Worm (Caenorhabditis elegans) whole organism, late embryonic: ENCODE measurements around the gene tftc-1.

ENCODE experiments used
- F13H6.1 ChIP-seq: sonication (generic microtip); optimal IDR thresholded peaks from 2 replicates; lab custom pipeline; 2016; ENCODE audit warnings: missing genetic modification characterization, missing compliant biosample characterization
- K09A11.1 ChIP-seq: sonication (generic microtip); optimal IDR thresholded peaks from 2 replicates; lab custom pipeline; 2017; ENCODE audit warnings: antibody characterized with exemption, mild to moderate bottlenecking, missing genetic modification characterization, missing compliant biosample characterization; ENCODE audit not compliant: insufficient read depth
- T23F11.4 ChIP-seq: fragments of 200-800 bp; sonication (Bioruptor generic); optimal IDR thresholded peaks from 2 replicates; lab custom pipeline; 2018; ENCODE audit warnings: mild to moderate bottlenecking, missing genetic modification characterization, missing compliant biosample characterization
- Y22D7AL.16 ChIP-seq: sonication (generic microtip); optimal IDR thresholded peaks from 2 replicates; lab custom pipeline; 2016; ENCODE audit warnings: missing genetic modification characterization, missing compliant biosample characterization
- ahr-1 ChIP-seq: sonication (generic microtip); optimal IDR thresholded peaks from 2 replicates; lab custom pipeline; 2016; ENCODE audit warnings: missing genetic modification characterization, missing compliant biosample characterization
- ama-1 ChIP-seq: fragments of 150-350 bp; optimal IDR thresholded peaks from 2 replicates; lab custom pipeline; 2014
- ceh-14 ChIP-seq: sonication (generic microtip); optimal IDR thresholded peaks from 2 replicates; lab custom pipeline; 2016; ENCODE audit warnings: missing genotype, missing genetic modification characterization, missing compliant biosample characterization
- ceh-18 ChIP-seq: sonication (generic microtip); optimal IDR thresholded peaks from 2 replicates; lab custom pipeline; 2016; ENCODE audit warnings: missing genetic modification characterization, missing compliant biosample characterization
- ceh-2 ChIP-seq: sonication (generic microtip); optimal IDR thresholded peaks from 2 replicates; lab custom pipeline; 2016; ENCODE audit warnings: missing genotype, missing genetic modification characterization, missing compliant biosample characterization
- ceh-22 ChIP-seq: sonication (generic microtip); optimal IDR thresholded peaks from 2 replicates; lab custom pipeline; 2017; ENCODE audit warnings: missing biosample characterization, missing genetic modification characterization
- ceh-24 ChIP-seq: sonication (generic microtip); optimal IDR thresholded peaks from 2 replicates; lab custom pipeline; 2016; ENCODE audit warnings: mild to moderate bottlenecking, missing genetic modification characterization, missing compliant biosample characterization
- ceh-31 ChIP-seq: sonication (generic microtip); optimal IDR thresholded peaks from 2 replicates; lab custom pipeline; 2016; ENCODE audit warnings: missing genetic modification characterization, missing compliant biosample characterization
- ceh-45 ChIP-seq: fragments of 200-800 bp; sonication (Bioruptor generic); IDR thresholded peaks from 2 replicates; pipeline ENCODE4 v1.3.6; 2022; ENCODE audit warnings: missing genetic modification reagents, missing genetic modification characterization, missing compliant biosample characterization
- ceh-48 ChIP-seq: sonication (generic microtip); optimal IDR thresholded peaks from 2 replicates; lab custom pipeline; 2016; ENCODE audit warnings: missing genetic modification characterization, inconsistent platforms, missing compliant biosample characterization
- ceh-9 ChIP-seq: sonication (generic microtip); optimal IDR thresholded peaks from 2 replicates; lab custom pipeline; 2016; ENCODE audit warnings: mild to moderate bottlenecking, missing genetic modification characterization, inconsistent platforms, missing compliant biosample characterization
- che-1 ChIP-seq: sonication (generic microtip); optimal IDR thresholded peaks from 2 replicates; lab custom pipeline; 2016; ENCODE audit warnings: mild to moderate bottlenecking, missing genetic modification characterization, missing compliant biosample characterization
- dve-1 ChIP-seq: sonication (generic microtip); optimal IDR thresholded peaks from 2 replicates; lab custom pipeline; 2017; ENCODE audit warnings: antibody characterized with exemption, mild to moderate bottlenecking, missing genetic modification characterization, missing compliant biosample characterization
- eyg-1 ChIP-seq: sonication (generic microtip); optimal IDR thresholded peaks from 2 replicates; lab custom pipeline; 2016; ENCODE audit warnings: missing genotype, missing genetic modification characterization, missing compliant biosample characterization
- fax-1 ChIP-seq: sonication (generic microtip); optimal IDR thresholded peaks from 2 replicates; lab custom pipeline; 2016; ENCODE audit warnings: missing genotype, missing genetic modification characterization, missing compliant biosample characterization
- fkh-10 ChIP-seq: fragments of 150-350 bp; optimal IDR thresholded peaks from 2 replicates; lab custom pipeline; 2014; ENCODE audit warnings: missing biosample characterization, missing genetic modification reagents, missing genetic modification characterization
- gmeb-2 ChIP-seq: sonication (generic microtip); optimal IDR thresholded peaks from 2 replicates; lab custom pipeline; 2016; ENCODE audit warnings: missing genetic modification characterization, inconsistent platforms, missing compliant biosample characterization
- hlh-15 ChIP-seq: sonication (generic microtip); optimal IDR thresholded peaks from 2 replicates; lab custom pipeline; 2016; ENCODE audit warnings: missing genetic modification characterization, missing compliant biosample characterization
- hlh-30 ChIP-seq: sonication (generic microtip); optimal IDR thresholded peaks from 2 replicates; lab custom pipeline; 2017; ENCODE audit warnings: antibody characterized with exemption, missing genetic modification characterization, missing compliant biosample characterization; ENCODE audit not compliant: insufficient read depth
- hlh-6 ChIP-seq: sonication (generic microtip); optimal IDR thresholded peaks from 2 replicates; lab custom pipeline; 2016; ENCODE audit warnings: missing genotype, missing genetic modification characterization, missing compliant biosample characterization
- madf-2 ChIP-seq: sonication (generic microtip); optimal IDR thresholded peaks from 2 replicates; lab custom pipeline; 2017; ENCODE audit warnings: missing genetic modification characterization, missing compliant biosample characterization
- mec-3 ChIP-seq: sonication (generic microtip); optimal IDR thresholded peaks from 2 replicates; lab custom pipeline; 2016; ENCODE audit warnings: borderline replicate concordance, missing genetic modification characterization, missing compliant biosample characterization
- nfya-1 ChIP-seq: sonication (generic microtip); optimal IDR thresholded peaks from 2 replicates; lab custom pipeline; 2017; ENCODE audit warnings: missing genetic modification characterization, mild to moderate bottlenecking, missing compliant biosample characterization, antibody characterized with exemption, moderate library complexity
- odd-2 ChIP-seq: sonication (generic microtip); optimal IDR thresholded peaks from 2 replicates; lab custom pipeline; 2017; ENCODE audit warnings: antibody characterized with exemption, mild to moderate bottlenecking, missing genetic modification characterization, missing compliant biosample characterization
- pag-3 ChIP-seq: sonication (generic microtip); optimal IDR thresholded peaks from 2 replicates; lab custom pipeline; 2016; ENCODE audit warnings: missing compliant biosample characterization, missing genetic modification characterization, borderline replicate concordance
- pat-9 ChIP-seq: fragments of 200-800 bp; sonication (Bioruptor generic); optimal IDR thresholded peaks from 2 replicates; lab custom pipeline; 2018; ENCODE audit warnings: mild to moderate bottlenecking, missing genetic modification characterization, moderate library complexity, missing compliant biosample characterization
- pax-1 ChIP-seq: fragments of 150-350 bp; optimal IDR thresholded peaks from 2 replicates; lab custom pipeline; 2014; ENCODE audit warnings: missing biosample characterization, missing genetic modification characterization
- pqm-1 ChIP-seq: sonication (generic microtip); optimal IDR thresholded peaks from 2 replicates; lab custom pipeline; 2016; ENCODE audit warnings: missing genetic modification characterization, missing compliant biosample characterization
- pros-1 ChIP-seq: fragments of 150-350 bp; optimal IDR thresholded peaks from 2 replicates; lab custom pipeline; 2014; ENCODE audit warnings: missing biosample characterization, missing genetic modification reagents, missing genetic modification characterization
- ref-2 ChIP-seq: sonication (generic microtip); optimal IDR thresholded peaks from 2 replicates; lab custom pipeline; 2016; ENCODE audit warnings: missing genetic modification characterization, missing compliant biosample characterization
- rnt-1 ChIP-seq: sonication (generic microtip); optimal IDR thresholded peaks from 2 replicates; lab custom pipeline; 2016; ENCODE audit warnings: missing genetic modification characterization, missing compliant biosample characterization
- sox-4 ChIP-seq: sonication (generic microtip); optimal IDR thresholded peaks from 2 replicates; lab custom pipeline; 2017; ENCODE audit warnings: mild to moderate bottlenecking, missing genetic modification characterization, inconsistent platforms, missing compliant biosample characterization
- syd-9 ChIP-seq: sonication (generic microtip); optimal IDR thresholded peaks from 2 replicates; lab custom pipeline; 2016; ENCODE audit warnings: mild to moderate bottlenecking, missing genetic modification characterization, moderate library complexity, missing compliant biosample characterization
- tbx-2 ChIP-seq: sonication (generic microtip); optimal IDR thresholded peaks from 2 replicates; lab custom pipeline; 2016; ENCODE audit warnings: missing genetic modification characterization, missing compliant biosample characterization
- tbx-7 ChIP-seq: sonication (generic microtip); optimal IDR thresholded peaks from 2 replicates; lab custom pipeline; 2016; ENCODE audit warnings: missing genotype, missing genetic modification characterization, missing compliant biosample characterization
- ttx-3 ChIP-seq: sonication (generic microtip); optimal IDR thresholded peaks from 2 replicates; lab custom pipeline; 2016; ENCODE audit warnings: missing genetic modification reagents, missing genetic modification characterization, missing compliant biosample characterization
- unc-55 ChIP-seq: sonication (generic microtip); optimal IDR thresholded peaks from 2 replicates; lab custom pipeline; 2017; ENCODE audit warnings: missing biosample characterization, missing genetic modification reagents, missing genetic modification characterization
- unc-86 ChIP-seq: sonication (generic microtip); optimal IDR thresholded peaks from 2 replicates; lab custom pipeline; 2016; ENCODE audit warnings: missing genetic modification characterization, missing compliant biosample characterization
- ztf-16 ChIP-seq: sonication (generic microtip); optimal IDR thresholded peaks from 2 replicates; lab custom pipeline; 2017; ENCODE audit warnings: missing genetic modification characterization, missing compliant biosample characterization

The tftc-1 gene

DNA sequence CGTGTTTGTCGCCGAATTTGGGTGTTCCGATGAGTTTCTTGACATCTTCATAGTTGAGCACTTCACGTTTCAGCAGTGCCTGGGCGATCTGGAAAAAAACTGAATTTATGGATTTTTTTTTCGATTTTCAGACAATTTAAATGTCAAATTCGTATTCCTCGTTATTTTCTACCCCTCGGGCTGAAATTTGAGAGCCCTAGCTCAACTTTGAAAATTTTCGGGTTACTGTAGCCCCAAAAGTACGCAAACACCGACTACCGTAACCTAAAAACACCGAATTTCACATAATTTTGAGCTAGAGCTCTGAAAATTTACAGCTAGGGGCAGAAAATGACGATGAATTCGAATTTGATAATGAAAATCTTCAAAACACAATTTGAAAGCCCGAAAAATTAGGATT lies 15.1 kb upstream of the tftc-1 start:
- TF ChIP-seq syd-9 = no peak
- no peak for TF ChIP-seq K09A11.1 (tag; lab: Kevin White, UChicago)
- TF ChIP-seq ceh-14 (tag; lab: Kevin White, UChicago) = no peak
- TF ChIP-seq pqm-1 = no peak
- TF ChIP-seq ceh-31 (tag; lab: Kevin White, UChicago) = no peak
- no peak for TF ChIP-seq hlh-30 (tag; lab: Kevin White, UChicago)
- TF ChIP-seq unc-55 (GFP tag; lab: Kevin White, UChicago) = no peak
- no peak for TF ChIP-seq ahr-1 (tag; lab: Kevin White, UChicago)
- no peak for TF ChIP-seq ama-1
- no peak for TF ChIP-seq che-1 (tag; lab: Kevin White, UChicago)
- TF ChIP-seq fkh-10 (GFP tag; lab: Kevin White, UChicago) = no peak
- TF ChIP-seq hlh-15 = no peak
- TF ChIP-seq odd-2 = no peak
- no peak for TF ChIP-seq ceh-9
- TF ChIP-seq dve-1 (tag; lab: Kevin White, UChicago) = no peak
- no peak for TF ChIP-seq pax-1 (tag; lab: Kevin White, UChicago)

- TF ChIP-seq ceh-31 (tag; lab: Kevin White, UChicago) (no peak), Y22D7AL.16 (tag; lab: Kevin White, UChicago) (no peak), ceh-22 (tag; lab: Kevin White, UChicago) (no peak), madf-2 (no peak), ceh-48 (tag; lab: Kevin White, UChicago) (no peak), ahr-1 (tag; lab: Kevin White, UChicago) (no peak), tbx-7 (tag; lab: Kevin White, UChicago) (no peak), tbx-2 (tag; lab: Kevin White, UChicago) (no peak), ceh-2 (tag; lab: Kevin White, UChicago) (no peak), ttx-3 (tag; lab: Kevin White, UChicago) (no peak), hlh-30 (tag; lab: Kevin White, UChicago) (no peak), pag-3 (tag; lab: Kevin White, UChicago) (no peak), ceh-24 (tag; lab: Kevin White, UChicago) (no peak), hlh-6 (tag; lab: Kevin White, UChicago) (no peak)
Observed at ce11 chrIV:2383713-2384112, 34.6 kb downstream of the tftc-1 start, which contains the start of gene Y38F2AR.3. Y38F2AR.3 (plus strand) TSS chrIV:2384013.

DNA sequence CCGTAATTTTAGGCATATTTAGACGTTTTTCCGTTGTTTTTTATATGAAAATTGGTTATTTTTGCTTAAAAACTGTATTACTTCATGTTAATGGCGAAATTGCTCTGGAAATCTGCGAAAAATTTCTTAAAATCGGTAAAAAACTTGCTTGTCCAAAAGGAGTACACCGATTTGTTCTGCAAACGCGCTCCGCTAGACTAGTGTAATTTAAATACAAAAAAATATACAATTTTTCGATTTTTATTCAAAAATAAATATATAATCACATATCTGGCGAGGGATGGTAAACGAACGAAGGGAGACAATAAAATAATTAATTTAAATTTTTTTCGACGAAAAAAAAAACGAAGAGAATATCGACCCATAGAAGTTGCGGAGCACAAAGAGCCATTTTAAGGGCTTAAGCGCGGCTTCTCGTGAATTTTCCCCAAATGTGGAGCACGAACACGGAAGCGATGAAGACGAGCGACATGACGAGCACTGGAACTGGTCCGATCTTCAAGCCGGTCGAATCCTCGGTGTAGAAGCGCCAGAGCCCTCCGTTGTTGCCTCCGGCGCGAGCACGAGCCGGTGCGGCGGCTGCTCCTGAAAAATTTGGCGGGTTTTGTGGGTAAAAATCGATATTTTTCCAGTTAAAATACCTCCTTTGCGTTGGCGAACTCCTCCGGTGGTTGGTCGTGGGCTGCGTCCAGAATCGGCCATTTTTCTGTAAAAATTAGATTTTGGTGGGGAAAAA lies 39.1 kb downstream of the tftc-1 start, which contains the start of gene sec-61.B:
sec-61.B (minus strand) TSS at position 706 of the 736 bp plus-strand sequence.
- TF ChIP-seq T23F11.4 (GFP tag; lab: Kevin White, UChicago) (no peak), ceh-24 (tag; lab: Kevin White, UChicago) (no peak), hlh-30 (tag; lab: Kevin White, UChicago) (no peak), fax-1 (tag; lab: Kevin White, UChicago) (no peak), mec-3 (tag; lab: Kevin White, UChicago) (no peak), gmeb-2 (tag; lab: Kevin White, UChicago) (no peak), pros-1 (tag; lab: Kevin White, UChicago) (no peak), ceh-22 (tag; lab: Kevin White, UChicago) (no peak), hlh-6 (tag; lab: Kevin White, UChicago) (no peak), pat-9 (tag; lab: Kevin White, UChicago) (no peak), unc-55 (GFP tag; lab: Kevin White, UChicago) (no peak), F13H6.1 (tag; lab: Kevin White, UChicago) (no peak)

- TF ChIP-seq rnt-1 (tag; lab: Kevin White, UChicago) = peak; percentile 99
- peak; percentile 73 for TF ChIP-seq ztf-16
- peak; percentile 99 for TF ChIP-seq nfya-1 (tag; lab: Kevin White, UChicago)
- no peak for TF ChIP-seq che-1 (tag; lab: Kevin White, UChicago)
- no peak for TF ChIP-seq ceh-45 (GFP tag; lab: Robert Waterston, UW)
- no peak for TF ChIP-seq T23F11.4 (GFP tag; lab: Kevin White, UChicago)
- peak; percentile 48 for TF ChIP-seq unc-86 (tag; lab: Kevin White, UChicago)
- no peak for TF ChIP-seq hlh-15
- TF ChIP-seq ama-1 = no peak
- peak; percentile 74 for TF ChIP-seq pqm-1
- TF ChIP-seq pax-1 (tag; lab: Kevin White, UChicago) = peak; percentile 73
- TF ChIP-seq eyg-1 (tag; lab: Kevin White, UChicago) = peak; percentile 33
- TF ChIP-seq ceh-18 (tag; lab: Kevin White, UChicago) = peak; percentile 84
- TF ChIP-seq sox-4 (tag; lab: Kevin White, UChicago) = no peak
- peak; percentile 56 for TF ChIP-seq ceh-14 (tag; lab: Kevin White, UChicago)
- TF ChIP-seq syd-9 = peak; percentile 71
- TF ChIP-seq dve-1 (tag; lab: Kevin White, UChicago) = peak; percentile 58
- TF ChIP-seq hlh-6 (tag; lab: Kevin White, UChicago) = no peak
- TF ChIP-seq ref-2 (tag; lab: Kevin White, UChicago) = peak; percentile 92
- TF ChIP-seq K09A11.1 (tag; lab: Kevin White, UChicago) = peak; percentile 2
Observed at ce11 chrIV:2388949-2389495, 40.0 kb downstream of the tftc-1 start, which contains the start of gene trap-3. trap-3 (plus strand) TSS chrIV:2389445.
